Worm (Caenorhabditis elegans) whole organism, L4 larva: ENCODE data around the gene D1044.1.

Experiments used
- F49E8.2 ChIP-seq: sonication (generic microtip); optimal IDR thresholded peaks from 2 replicates; lab custom pipeline; 2016; ENCODE audit warnings: missing compliant biosample characterization, mild to moderate bottlenecking, missing genetic modification characterization, borderline replicate concordance
- ama-1 ChIP-seq: fragments of 150-350 bp; optimal IDR thresholded peaks from 2 replicates; lab custom pipeline; 2014; ENCODE audit warnings: inconsistent platforms, mixed read lengths
- ceh-28 ChIP-seq: fragments of 150-350 bp; optimal IDR thresholded peaks from 2 replicates; lab custom pipeline; 2014; ENCODE audit warnings: missing biosample characterization, missing genetic modification reagents, missing genetic modification characterization
- egl-27 ChIP-seq: sonication (generic microtip); optimal IDR thresholded peaks from 3 replicates; lab custom pipeline; 2017; ENCODE audit warnings: missing biosample characterization, missing genetic modification reagents, missing genetic modification characterization
- egl-43 ChIP-seq: fragments of 200-800 bp; sonication (Bioruptor generic); IDR thresholded peaks from 2 replicates; pipeline ENCODE4 v1.3.6; 2022; ENCODE audit warnings: missing genetic modification reagents, missing genetic modification characterization, missing compliant biosample characterization
- lin-15B ChIP-seq: fragments of 150-350 bp; sonication (generic microtip); optimal IDR thresholded peaks from 3 replicates; lab custom pipeline; 2014; ENCODE audit warnings: missing biosample characterization, missing genetic modification characterization
- lin-38 ChIP-seq: fragments of 200-800 bp; sonication (Bioruptor generic); IDR thresholded peaks from 2 replicates; pipeline ENCODE4 v1.3.6; 2022; ENCODE audit warnings: missing genetic modification reagents, missing genetic modification characterization, missing compliant biosample characterization
- lsy-2 ChIP-seq, 2 experiments: fragments of 150-350 bp in 1 of 2; sonication (generic microtip) in 1 of 2; optimal IDR thresholded peaks; 2 replicates each; lab custom pipeline; 2014 to 2017; ENCODE audit warnings: missing biosample characterization in 2 of 2, missing genetic modification characterization in 2 of 2
- mes-2 ChIP-seq: sonication (generic microtip); optimal IDR thresholded peaks from 2 replicates; lab custom pipeline; 2016; ENCODE audit warnings: missing genotype, mild to moderate bottlenecking, missing genetic modification characterization, missing compliant biosample characterization; ENCODE audit not compliant: poor library complexity, severe bottlenecking
- nhr-10 ChIP-seq: fragments of 150-350 bp; optimal IDR thresholded peaks from 2 replicates; lab custom pipeline; 2014; ENCODE audit warnings: missing biosample characterization, missing genetic modification characterization
- nhr-25 ChIP-seq: sonication (generic microtip); optimal IDR thresholded peaks from 2 replicates; lab custom pipeline; 2017; ENCODE audit warnings: missing genetic modification characterization, mild to moderate bottlenecking, missing compliant biosample characterization, antibody characterized with exemption, moderate library complexity, borderline replicate concordance; ENCODE audit not compliant: insufficient read depth
- skn-1 ChIP-seq: fragments of 150-350 bp; optimal IDR thresholded peaks from 2 replicates; lab custom pipeline; 2014; ENCODE audit warnings: missing biosample characterization, missing genetic modification characterization
- ztf-11 ChIP-seq: fragments of 150-350 bp; optimal IDR thresholded peaks from 2 replicates; lab custom pipeline; 2014; ENCODE audit warnings: missing biosample characterization, missing genetic modification characterization

- TF ChIP-seq lin-15B, result no peak
- TF ChIP-seq nhr-25, result no peak
- no peak for TF ChIP-seq ztf-11 (tag; lab: Kevin White, UChicago)
- TF ChIP-seq egl-43 (GFP tag; lab: Robert Waterston, UW), result no peak
- no peak for TF ChIP-seq ceh-28 (tag; lab: Kevin White, UChicago)
- TF ChIP-seq ama-1 (lab: Kevin White, UChicago), result no peak
- TF ChIP-seq F49E8.2 (tag; lab: Kevin White, UChicago), result no peak
- no peak for TF ChIP-seq nhr-10 (tag; lab: Kevin White, UChicago)
- TF ChIP-seq lsy-2 (tag; optimal IDR thresholded peaks at IDR 0.05; lab: Kevin White, UChicago), result no peak
- TF ChIP-seq egl-27 (tag; lab: Kevin White, UChicago), result no peak
- TF ChIP-seq mes-2 (tag; lab: Kevin White, UChicago), result no peak
- TF ChIP-seq lin-38 (GFP tag; lab: Robert Waterston, UW), result no peak
- TF ChIP-seq skn-1 (tag; lab: Kevin White, UChicago), result no peak
These were observed 41.6 kb downstream of the D1044.1 start for ce11 chrIII:5585711-5586110.
